Worm (Caenorhabditis elegans) whole organism, L3 larva: ENCODE results near the gene cal-2.

Experiments
- R02D3.7 ChIP-seq: fragments of 150-350 bp; optimal IDR thresholded peaks from 2 replicates; lab custom pipeline; 2014; ENCODE audit warnings: missing biosample characterization, missing genetic modification characterization
- ama-1 ChIP-seq: fragments of 150-350 bp; optimal IDR thresholded peaks from 2 replicates; lab custom pipeline; 2018
- daf-12 ChIP-seq: fragments of 150-350 bp; optimal IDR thresholded peaks from 2 replicates; lab custom pipeline; 2014; ENCODE audit warnings: missing biosample characterization, missing genetic modification reagents, missing genetic modification characterization
- egl-27 ChIP-seq: sonication (generic microtip); optimal IDR thresholded peaks from 4 replicates; lab custom pipeline; 2017; ENCODE audit warnings: missing biosample characterization, missing genetic modification reagents, missing genetic modification characterization
- elt-1 ChIP-seq: fragments of 150-350 bp; optimal IDR thresholded peaks from 2 replicates; lab custom pipeline; 2014; ENCODE audit warnings: missing biosample characterization, missing genetic modification characterization
- jun-1 ChIP-seq: fragments of 150-350 bp; optimal IDR thresholded peaks from 2 replicates; lab custom pipeline; 2014; ENCODE audit warnings: missing biosample characterization, missing genetic modification reagents, missing genetic modification characterization
- nhr-237 ChIP-seq: fragments of 150-350 bp; optimal IDR thresholded peaks from 2 replicates; lab custom pipeline; 2014; ENCODE audit warnings: missing biosample characterization, missing genetic modification characterization
- nhr-28 ChIP-seq: fragments of 150-350 bp; optimal IDR thresholded peaks from 2 replicates; lab custom pipeline; 2014; ENCODE audit warnings: missing biosample characterization, missing genetic modification characterization
- nhr-77 ChIP-seq: fragments of 150-350 bp; optimal IDR thresholded peaks from 2 replicates; lab custom pipeline; 2014; ENCODE audit warnings: missing biosample characterization, missing genetic modification characterization
- pqm-1 ChIP-seq: fragments of 150-350 bp; optimal IDR thresholded peaks from 2 replicates; lab custom pipeline; 2017; ENCODE audit warnings: missing biosample characterization, missing genetic modification characterization, inconsistent platforms
- skn-1 ChIP-seq: fragments of 150-350 bp; optimal IDR thresholded peaks from 2 replicates; lab custom pipeline; 2014; ENCODE audit warnings: missing biosample characterization, missing genetic modification characterization
- ztf-4 ChIP-seq: fragments of 150-350 bp; optimal IDR thresholded peaks from 2 replicates; lab custom pipeline; 2014; ENCODE audit warnings: missing biosample characterization, missing genetic modification characterization

DNA sequence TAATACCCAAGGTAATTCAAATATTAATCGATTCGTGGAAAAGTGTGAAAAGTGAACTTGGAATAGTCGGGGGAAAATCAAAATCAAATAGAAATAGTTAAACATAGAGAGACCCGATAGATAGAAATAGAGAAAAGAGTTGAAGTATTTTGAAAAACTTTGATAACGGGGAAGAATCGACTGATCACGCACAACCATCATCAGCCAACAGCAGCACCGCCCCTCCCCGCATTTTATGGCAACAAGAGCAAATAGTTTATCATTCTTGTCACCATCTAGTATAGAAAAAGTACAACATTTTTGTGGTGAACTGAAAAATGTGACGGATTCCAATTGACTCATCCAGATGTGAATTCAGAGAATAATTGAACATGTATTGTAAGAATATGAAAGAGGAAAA lies 31.1 kb downstream of the cal-2 start:
- no peak for TF ChIP-seq ama-1 (lab: Kevin White, UChicago)
- no peak for TF ChIP-seq R02D3.7
- peak; percentile 68 for TF ChIP-seq pqm-1 (tag; lab: Kevin White, UChicago)
- no peak for TF ChIP-seq elt-1 (tag; lab: Kevin White, UChicago)
- TF ChIP-seq egl-27 (tag; lab: Kevin White, UChicago), result no peak
- no peak for TF ChIP-seq skn-1 (tag; lab: Kevin White, UChicago)
- TF ChIP-seq nhr-28 (tag; lab: Kevin White, UChicago), result no peak
- TF ChIP-seq jun-1 (tag; lab: Kevin White, UChicago), result no peak
- no peak for TF ChIP-seq daf-12
- no peak for TF ChIP-seq nhr-77 (tag; lab: Kevin White, UChicago)
- no peak for TF ChIP-seq ztf-4 (tag; lab: Kevin White, UChicago)
- no peak for TF ChIP-seq nhr-237 (tag; lab: Kevin White, UChicago)
